Worm (Caenorhabditis elegans): ENCODE measurements around the gene C27F2.9.

The C27F2.9 gene

ce11 chrIII:4965271-4965670 is 2.4 kb upstream of the C27F2.9 start, which contains the start of gene nca-2:
nca-2 (plus strand) TSS chrIII:4965571.
- TF ChIP-seq unc-62 (GFP tag; optimal IDR thresholded peaks at IDR 0.05) = no peak

- TF ChIP-seq unc-62 (GFP tag; optimal IDR thresholded peaks at IDR 0.05) = no peak
Measured at ce11 chrIII:4962393-4962792, 451 bp downstream of the C27F2.9 start, which contains the start of gene vps-22. vps-22 (minus strand) TSS chrIII:4962493.

ce11 chrIII:4961281-4961680 is 1.6 kb downstream of the C27F2.9 start:
- TF ChIP-seq unc-62 (GFP tag; optimal IDR thresholded peaks at IDR 0.05) = no peak

- no peak for TF ChIP-seq unc-62 (GFP tag; optimal IDR thresholded peaks at IDR 0.05)
Measured at ce11 chrIII:4960204-4960603, 2.6 kb downstream of the C27F2.9 start, which contains the start of gene C27F2.4. C27F2.4 (minus strand) TSS chrIII:4960304.

ce11 chrIII:4956566-4956965 is 6.3 kb downstream of the C27F2.9 start, which contains the start of gene C26E6.1:
C26E6.1 (plus strand) TSS chrIII:4956866.
- no peak for TF ChIP-seq unc-62 (GFP tag; optimal IDR thresholded peaks at IDR 0.05)

ce11 chrIII:4952970-4953369 is 9.9 kb downstream of the C27F2.9 start:
- TF ChIP-seq unc-62 (GFP tag; optimal IDR thresholded peaks at IDR 0.05) = no peak

- TF ChIP-seq unc-62 (GFP tag; optimal IDR thresholded peaks at IDR 0.05) = no peak
Measured at ce11 chrIII:4951824-4952223, 11.0 kb downstream of the C27F2.9 start, which contains the start of gene flh-2. flh-2 (plus strand) TSS chrIII:4952124.

ce11 chrIII:4951210-4951609 is 11.6 kb downstream of the C27F2.9 start:
- TF ChIP-seq unc-62 (GFP tag; optimal IDR thresholded peaks at IDR 0.05) = no peak

- TF ChIP-seq unc-62 (GFP tag; optimal IDR thresholded peaks at IDR 0.05) = no peak
Measured at ce11 chrIII:4950345-4950744, 12.5 kb downstream of the C27F2.9 start.

- no peak for TF ChIP-seq unc-62 (GFP tag; optimal IDR thresholded peaks at IDR 0.05)
Measured at ce11 chrIII:4948631-4949030, 14.2 kb downstream of the C27F2.9 start.

- no peak for TF ChIP-seq unc-62 (GFP tag; optimal IDR thresholded peaks at IDR 0.05)
Measured at ce11 chrIII:4947352-4947751, 15.5 kb downstream of the C27F2.9 start.

- TF ChIP-seq unc-62 (GFP tag; optimal IDR thresholded peaks at IDR 0.05) = no peak
Measured at ce11 chrIII:4944213-4944612, 18.6 kb downstream of the C27F2.9 start, which contains the start of gene ntl-9. ntl-9 (plus strand) TSS chrIII:4944513.

ce11 chrIII:4939267-4939666 is 23.6 kb downstream of the C27F2.9 start, which contains the start of gene rpb-2:
rpb-2 (plus strand) TSS chrIII:4939567.
- TF ChIP-seq unc-62 (GFP tag; optimal IDR thresholded peaks at IDR 0.05) = no peak

- TF ChIP-seq unc-62 (GFP tag; optimal IDR thresholded peaks at IDR 0.05) = no peak
Measured at ce11 chrIII:4937022-4937421, 25.8 kb downstream of the C27F2.9 start, which contains the start of gene fsn-1. fsn-1 (plus strand) TSS chrIII:4937322.

- no peak for TF ChIP-seq unc-62 (GFP tag; optimal IDR thresholded peaks at IDR 0.05)
Measured at ce11 chrIII:4934896-4935628, 27.8 kb downstream of the C27F2.9 start, which contains the start of gene mrps-18C. mrps-18C (plus strand) TSS chrIII:4935578.

- TF ChIP-seq unc-62 (GFP tag; optimal IDR thresholded peaks at IDR 0.05) = no peak
Measured at ce11 chrIII:4932203-4932699, 30.6 kb downstream of the C27F2.9 start, which contains the start of the genes C26E6.12 and eri-9. C26E6.12 (minus strand) TSS chrIII:4932253. eri-9 (plus strand) TSS chrIII:4932450.
